Fruit fly (Drosophila melanogaster) whole organism, wandering third instar larva: ENCODE measurements around the gene ClpP.

Source experiments
- Abd-B ChIP-seq: fragments of >200 bp; optimal IDR thresholded peaks from 2 replicates; lab custom pipeline; 2017; ENCODE audit warnings: missing biosample characterization, missing genetic modification characterization
- CG32264 ChIP-seq: fragments of 200-800 bp; sonication (Bioruptor generic); optimal IDR thresholded peaks from 2 replicates; lab custom pipeline; 2016; ENCODE audit warnings: missing biosample characterization, missing genetic modification characterization
- CrebA ChIP-seq: fragments of 200-800 bp; sonication (Bioruptor generic); optimal IDR thresholded peaks from 2 replicates; lab custom pipeline; 2016; ENCODE audit warnings: missing biosample characterization, mild to moderate bottlenecking, missing genetic modification characterization, borderline replicate concordance
- GATAd ChIP-seq: sonication (Bioruptor generic); optimal IDR thresholded peaks from 2 replicates; lab custom pipeline; 2016; ENCODE audit warnings: missing biosample characterization, missing genetic modification characterization
- HLH106 ChIP-seq: fragments of 200-800 bp; optimal IDR thresholded peaks from 3 replicates; lab custom pipeline; 2019; ENCODE audit warnings: missing biosample characterization, mild to moderate bottlenecking, missing genetic modification characterization, moderate library complexity
- Hnf4 ChIP-seq: fragments of 200-800 bp; sonication (Bioruptor generic); optimal IDR thresholded peaks from 2 replicates; lab custom pipeline; 2016; ENCODE audit warnings: missing biosample characterization, mild to moderate bottlenecking, missing genetic modification characterization
- Hr78 ChIP-seq: fragments of >200 bp; optimal IDR thresholded peaks from 2 replicates; lab custom pipeline; 2017; ENCODE audit warnings: missing biosample characterization, missing genetic modification characterization
- Hr83 ChIP-seq: fragments of 200-300 bp; sonication (Bioruptor generic); optimal IDR thresholded peaks from 2 replicates; lab custom pipeline; 2016; ENCODE audit warnings: missing biosample characterization, mild to moderate bottlenecking, missing genetic modification characterization, moderate library complexity; ENCODE audit not compliant: poor library complexity, severe bottlenecking
- Jra ChIP-seq: sonication (Bioruptor generic); optimal IDR thresholded peaks from 2 replicates; lab custom pipeline; 2016; ENCODE audit warnings: missing biosample characterization, missing genetic modification characterization
- Myc ChIP-seq: fragments of >200 bp; optimal IDR thresholded peaks from 2 replicates; lab custom pipeline; 2017
- N ChIP-seq: fragments of >200 bp; optimal IDR thresholded peaks from 2 replicates; lab custom pipeline; 2018; ENCODE audit warnings: missing biosample characterization, missing external identifiers, missing genetic modification characterization
- OdsH ChIP-seq: fragments of 200-800 bp; sonication (Bioruptor generic); optimal IDR thresholded peaks from 2 replicates; lab custom pipeline; 2016; ENCODE audit warnings: missing biosample characterization, mild to moderate bottlenecking, missing genetic modification characterization
- Rel ChIP-seq, 2 experiments: fragments of 200-800 bp; sonication (Bioruptor generic) in 1 of 2; optimal IDR thresholded peaks; 2 replicates in 1 of 2; 3 replicates in 1 of 2; lab custom pipeline; 2016 to 2019; ENCODE audit warnings: mild to moderate bottlenecking in 2 of 2, missing biosample characterization in 2 of 2, missing genetic modification characterization in 2 of 2, moderate library complexity in 1 of 2
- Sp1 ChIP-seq: fragments of 200-800 bp; sonication (Bioruptor generic); optimal IDR thresholded peaks from 3 replicates; lab custom pipeline; 2019; ENCODE audit warnings: missing biosample characterization, mild to moderate bottlenecking, missing genetic modification characterization, moderate library complexity
- br ChIP-seq: fragments of 200-800 bp; sonication (Bioruptor generic); optimal IDR thresholded peaks from 2 replicates; lab custom pipeline; 2016; ENCODE audit warnings: missing biosample characterization, missing genetic modification characterization
- brk ChIP-seq: fragments of 200-800 bp; sonication (Bioruptor generic); optimal IDR thresholded peaks from 2 replicates; lab custom pipeline; 2016; ENCODE audit warnings: missing biosample characterization, mild to moderate bottlenecking, missing genetic modification characterization
- dl ChIP-seq, 2 experiments: fragments of 175-275, 200-275 bp in 1 of 2; fragments of 200-275 bp in 1 of 2; sonication (Bioruptor generic); optimal IDR thresholded peaks; lab custom pipeline; 2018; ENCODE audit warnings: mild to moderate bottlenecking in 2 of 2, missing biosample characterization in 2 of 2, missing genetic modification characterization in 2 of 2, moderate library complexity in 2 of 2; ENCODE audit not compliant: partially characterized antibody in 2 of 2, insufficient read depth in 1 of 2
- dmrt93B ChIP-seq: fragments of 200-800 bp; sonication (Bioruptor generic); optimal IDR thresholded peaks from 2 replicates; lab custom pipeline; 2018; ENCODE audit warnings: missing biosample characterization, mild to moderate bottlenecking, missing genetic modification characterization
- dsf ChIP-seq: sonication (Bioruptor generic); optimal IDR thresholded peaks from 2 replicates; lab custom pipeline; 2016; ENCODE audit warnings: missing biosample characterization, missing genetic modification characterization, borderline replicate concordance
- ey ChIP-seq: fragments of 200-800 bp; sonication (Bioruptor generic); optimal IDR thresholded peaks from 2 replicates; lab custom pipeline; 2016; ENCODE audit warnings: missing biosample characterization, missing genetic modification characterization
- foxo ChIP-seq, 2 experiments: fragments of 200-800 bp; sonication (Bioruptor generic); optimal IDR thresholded peaks; 2 replicates in 1 of 2; 3 replicates in 1 of 2; lab custom pipeline; 2016 to 2017; ENCODE audit warnings: missing biosample characterization in 2 of 2, missing genetic modification characterization in 2 of 2
- fru ChIP-seq: fragments of 200-800 bp; sonication (Bioruptor generic); optimal IDR thresholded peaks from 3 replicates; lab custom pipeline; 2016; ENCODE audit warnings: missing biosample characterization, mild to moderate bottlenecking, missing genetic modification characterization
- h ChIP-seq: fragments of 200-800 bp; sonication (Bioruptor generic); optimal IDR thresholded peaks from 3 replicates; lab custom pipeline; 2016; ENCODE audit warnings: missing biosample characterization, mild to moderate bottlenecking, missing genetic modification characterization
- jim ChIP-seq: fragments of 175-275, 200-325 bp; sonication (Bioruptor generic); optimal IDR thresholded peaks from 2 replicates; lab custom pipeline; 2016; ENCODE audit warnings: missing biosample characterization, mild to moderate bottlenecking, missing genetic modification characterization
- lola ChIP-seq: fragments of >200 bp; optimal IDR thresholded peaks from 2 replicates; lab custom pipeline; 2017; ENCODE audit warnings: missing biosample characterization, missing genetic modification characterization
- psq ChIP-seq: fragments of 200-800 bp; sonication (Bioruptor generic); optimal IDR thresholded peaks from 3 replicates; lab custom pipeline; 2017; ENCODE audit warnings: missing biosample characterization, mild to moderate bottlenecking, missing genetic modification characterization, moderate library complexity
- rgr ChIP-seq: fragments of 200-800 bp; sonication (Bioruptor generic); optimal IDR thresholded peaks from 3 replicates; lab custom pipeline; 2016; ENCODE audit warnings: missing biosample characterization, mild to moderate bottlenecking, missing genetic modification characterization
- sage ChIP-seq: fragments of 200-800 bp; sonication (Bioruptor generic); optimal IDR thresholded peaks from 2 replicates; lab custom pipeline; 2016; ENCODE audit warnings: missing biosample characterization, mild to moderate bottlenecking, missing genetic modification characterization
- sv ChIP-seq: fragments of 200-800 bp; sonication (Bioruptor generic); optimal IDR thresholded peaks from 3 replicates; lab custom pipeline; 2016; ENCODE audit warnings: missing biosample characterization, missing genetic modification characterization
- usp ChIP-seq: fragments of >200 bp; optimal IDR thresholded peaks from 2 replicates; lab custom pipeline; 2017; ENCODE audit warnings: missing biosample characterization, missing genetic modification characterization
- woc ChIP-seq: sonication (Bioruptor generic); optimal IDR thresholded peaks from 2 replicates; lab custom pipeline; 2016; ENCODE audit warnings: missing biosample characterization, mild to moderate bottlenecking, missing genetic modification characterization

Gene ClpP

dm6 chr2L:10339212-10339721 is 17.3 kb upstream of the ClpP start, which contains the start of gene SamDC:
SamDC (plus strand) TSS chr2L:10339457.
- TF ChIP-seq lola (GFP tag; lab: Kevin White, UChicago) (no peak), sage (GFP tag; lab: Kevin White, UChicago) (peak; percentile 30), rgr (GFP tag; lab: Kevin White, UChicago) (peak; percentile 48), sv (GFP tag; lab: Kevin White, UChicago) (peak; percentile 4), Sp1 (GFP tag; lab: Kevin White, UChicago) (peak; percentile 19), h (GFP tag; lab: Kevin White, UChicago) (peak; percentile 46), psq (GFP tag; lab: Kevin White, UChicago) (no peak), Hr83 (peak; percentile 71), Hr78 (peak; percentile 78), HLH106 (tag; lab: Kevin White, UChicago) (peak; percentile 20), ey (GFP tag; lab: Kevin White, UChicago) (no peak), OdsH (GFP tag; lab: Kevin White, UChicago) (peak; percentile 24), foxo (GFP tag; optimal IDR thresholded peaks at IDR 0.05; lab: Kevin White, UChicago) (peak in 1 of 2 experiments; percentile 57), N (peak; percentile 97), woc (GFP tag; lab: Kevin White, UChicago) (peak; percentile 76), usp (GFP tag; lab: Kevin White, UChicago) (no peak), Hnf4 (GFP tag; lab: Kevin White, UChicago) (peak; percentile 28), dsf (GFP tag; lab: Kevin White, UChicago) (no peak), Rel (GFP tag; optimal IDR thresholded peaks at IDR 0.05; lab: Kevin White, UChicago) (no peak), Rel (tag; optimal IDR thresholded peaks at IDR 0.05; lab: Kevin White, UChicago) (peak; percentile 19)
- TF ChIP-seq, all 38 proteins: peak for 14

dm6 chr2L:10339841-10340240 is 16.8 kb upstream of the ClpP start:
- TF ChIP-seq brk: no peak
- TF ChIP-seq Hnf4 (GFP tag; lab: Kevin White, UChicago): no peak
- TF ChIP-seq woc (GFP tag; lab: Kevin White, UChicago): no peak
- TF ChIP-seq foxo (GFP tag; optimal IDR thresholded peaks at IDR 0.05; lab: Kevin White, UChicago): no peak
- no peak for TF ChIP-seq Abd-B
- TF ChIP-seq, all 38 proteins: peak for 0

dm6 chr2L:10341405-10341804 is 15.2 kb upstream of the ClpP start, which contains the start of gene CG31715:
CG31715 (plus strand) TSS chr2L:10341616.
- TF ChIP-seq Hr83 (peak; percentile 32), Jra (GFP tag; lab: Kevin White, UChicago) (no peak), psq (GFP tag; lab: Kevin White, UChicago) (peak; percentile 13), br (no peak), dl (GFP tag; optimal IDR thresholded peaks at IDR 0.05; lab: Kevin White, UChicago; ENCODE audit: insufficient read depth in 1 of 2, partially characterized antibody in 2 of 2) (no peak), dsf (GFP tag; lab: Kevin White, UChicago) (peak; percentile 9), h (GFP tag; lab: Kevin White, UChicago) (peak; percentile 20), ey (GFP tag; lab: Kevin White, UChicago) (peak; percentile 9), foxo (GFP tag; optimal IDR thresholded peaks at IDR 0.05; lab: Kevin White, UChicago) (peak in 1 of 2 experiments; percentile 48), woc (GFP tag; lab: Kevin White, UChicago) (peak; percentile 35), Hr78 (no peak), Hnf4 (GFP tag; lab: Kevin White, UChicago) (peak; percentile 21), GATAd (GFP tag; lab: Kevin White, UChicago) (no peak), jim (GFP tag; lab: Kevin White, UChicago) (no peak), HLH106 (tag; lab: Kevin White, UChicago) (peak; percentile 6), sage (GFP tag; lab: Kevin White, UChicago) (no peak), Sp1 (GFP tag; lab: Kevin White, UChicago) (no peak), OdsH (GFP tag; lab: Kevin White, UChicago) (no peak), Myc (lab: Kevin White, UChicago) (no peak), brk (peak; percentile 60), rgr (GFP tag; lab: Kevin White, UChicago) (peak; percentile 64), CrebA (GFP tag; lab: Kevin White, UChicago) (no peak)

dm6 chr2L:10342471-10342870 is 14.1 kb upstream of the ClpP start, which contains the start of gene Sps2:
Sps2 (plus strand) TSS chr2L:10342594.
- no peak for TF ChIP-seq dmrt93B (GFP tag; lab: Kevin White, UChicago)
- no peak for TF ChIP-seq CG32264 (GFP tag; lab: Kevin White, UChicago)
- TF ChIP-seq Hnf4 (GFP tag; lab: Kevin White, UChicago): peak; percentile 10
- TF ChIP-seq fru (GFP tag; lab: Kevin White, UChicago): peak; percentile 10
- TF ChIP-seq brk: peak; percentile 18
- TF ChIP-seq dl (GFP tag; optimal IDR thresholded peaks at IDR 0.05; lab: Kevin White, UChicago; ENCODE audit: insufficient read depth in 1 of 2, partially characterized antibody in 2 of 2): no peak
- TF ChIP-seq h (GFP tag; lab: Kevin White, UChicago): peak; percentile 24
